Fruit fly (Drosophila melanogaster) whole organism, pupa: ENCODE results near the gene Dbct.

Experiments
- CG15710 ChIP-seq: fragments of 200-800 bp; sonication (Bioruptor generic); optimal IDR thresholded peaks from 2 replicates; lab custom pipeline; 2018; ENCODE audit warnings: missing biosample characterization, mild to moderate bottlenecking, missing genetic modification characterization, moderate library complexity
- CG32121 ChIP-seq: fragments of 200-800 bp; sonication (Bioruptor generic); IDR thresholded peaks from 2 replicates; pipeline ENCODE4 v1.3.6; 2022; ENCODE audit warnings: missing biosample characterization, missing genetic modification characterization
- CG34367 ChIP-seq: fragments of 200-800 bp; sonication (Bioruptor generic); optimal IDR thresholded peaks from 2 replicates; lab custom pipeline; 2018; ENCODE audit warnings: missing biosample characterization, mild to moderate bottlenecking, missing genetic modification characterization
- CG8159 ChIP-seq: fragments of 200-800 bp; sonication (Bioruptor generic); optimal IDR thresholded peaks from 3 replicates; lab custom pipeline; 2018; ENCODE audit warnings: missing biosample characterization, mild to moderate bottlenecking, missing genetic modification characterization, moderate library complexity
- D1 ChIP-seq: fragments of 200-800 bp; sonication (Bioruptor generic); optimal IDR thresholded peaks from 2 replicates; lab custom pipeline; 2018; ENCODE audit warnings: missing biosample characterization, mild to moderate bottlenecking, missing genetic modification characterization, moderate library complexity
- EcR ChIP-seq: fragments of 200-800 bp; sonication (Bioruptor generic); optimal IDR thresholded peaks from 3 replicates; lab custom pipeline; 2019; ENCODE audit warnings: missing biosample characterization, missing genetic modification characterization, mild to moderate bottlenecking, moderate library complexity, missing genetic modification reagents
- Ets98B ChIP-seq: fragments of 200-800 bp; sonication (Bioruptor generic); IDR thresholded peaks from 2 replicates; pipeline ENCODE4 v1.3.6; 2022; ENCODE audit warnings: missing biosample characterization, missing genetic modification characterization
- Pif1A ChIP-seq: fragments of 200-800 bp; sonication (Bioruptor generic); optimal IDR thresholded peaks from 3 replicates; lab custom pipeline; 2016; ENCODE audit warnings: missing biosample characterization, missing genetic modification characterization

DNA sequence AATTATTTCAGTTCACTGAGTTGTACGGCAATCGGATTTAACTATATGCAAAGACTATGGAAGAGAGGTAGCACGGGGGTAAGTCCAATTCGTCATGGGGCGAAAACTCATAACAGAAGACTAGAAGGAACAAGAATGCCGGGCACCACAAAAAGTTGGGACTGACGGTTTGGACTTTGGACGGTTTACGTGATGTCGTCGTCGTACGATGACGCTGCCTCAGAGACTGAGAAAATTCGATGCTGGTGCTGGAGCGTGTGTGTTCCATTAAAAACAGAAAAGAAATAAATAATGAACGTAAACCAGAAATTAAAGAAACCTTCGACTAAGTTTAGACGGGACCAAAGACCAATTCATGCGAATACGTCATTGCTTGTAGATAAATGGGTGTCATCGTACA lies 6.0 kb upstream of the Dbct start:
- TF ChIP-seq CG34367: peak; percentile 26
- no peak for TF ChIP-seq CG8159 (tag; lab: Kevin White, UChicago)
- no peak for TF ChIP-seq EcR (GFP tag; lab: Kevin White, UChicago)
- TF ChIP-seq CG15710 (tag; lab: Kevin White, UChicago): peak; percentile 24
- TF ChIP-seq CG32121 (GFP tag; lab: Robert Waterston, UW): no peak
- TF ChIP-seq Ets98B (GFP tag; lab: Robert Waterston, UW): no peak
- peak; percentile 13 for TF ChIP-seq Pif1A (GFP tag; lab: Kevin White, UChicago)
- TF ChIP-seq D1 (tag; lab: Kevin White, UChicago): no peak
